Worm (Caenorhabditis elegans) whole organism, L2 larva: Measurements from ENCODE around the gene cyp-34A5.

ENCODE experiments used
- F13H6.1 ChIP-seq: sonication (generic microtip); optimal IDR thresholded peaks from 2 replicates; lab custom pipeline; 2016; ENCODE audit warnings: missing genetic modification characterization, missing compliant biosample characterization
- R02D3.7 ChIP-seq: fragments of 150-350 bp; optimal IDR thresholded peaks from 2 replicates; lab custom pipeline; 2014; ENCODE audit warnings: missing biosample characterization, missing genetic modification characterization
- egl-27 ChIP-seq: sonication (generic microtip); optimal IDR thresholded peaks from 3 replicates; lab custom pipeline; 2017; ENCODE audit warnings: missing biosample characterization, missing genetic modification reagents, missing genetic modification characterization
- elt-3 ChIP-seq: sonication (generic microtip); optimal IDR thresholded peaks from 2 replicates; lab custom pipeline; 2017; ENCODE audit warnings: missing biosample characterization, missing genetic modification characterization
- fos-1 ChIP-seq: fragments of 150-350 bp; optimal IDR thresholded peaks from 2 replicates; lab custom pipeline; 2014; ENCODE audit warnings: missing biosample characterization, missing genetic modification characterization
- lin-13 ChIP-seq: fragments of 150-350 bp; optimal IDR thresholded peaks from 2 replicates; lab custom pipeline; 2014; ENCODE audit warnings: missing biosample characterization, missing genetic modification reagents, missing genetic modification characterization
- lsy-2 ChIP-seq, 2 experiments: fragments of 150-350 bp in 1 of 2; sonication (generic microtip) in 1 of 2; optimal IDR thresholded peaks; 2 replicates each; lab custom pipeline; 2014 to 2017; ENCODE audit warnings: missing biosample characterization in 2 of 2, missing genetic modification characterization in 2 of 2
- mdl-1 ChIP-seq, 2 experiments: fragments of 150-350 bp in 1 of 2; sonication (generic microtip) in 1 of 2; optimal IDR thresholded peaks; 2 replicates each; lab custom pipeline; 2017; ENCODE audit warnings: missing biosample characterization in 2 of 2, missing genetic modification characterization in 2 of 2
- nhr-11 ChIP-seq: fragments of 150-350 bp; optimal IDR thresholded peaks from 2 replicates; lab custom pipeline; 2014; ENCODE audit warnings: missing biosample characterization, missing genetic modification characterization
- nhr-12 ChIP-seq: fragments of 150-350 bp; optimal IDR thresholded peaks from 2 replicates; lab custom pipeline; 2014; ENCODE audit warnings: missing biosample characterization, missing genetic modification characterization
- nhr-21 ChIP-seq: fragments of 150-350 bp; optimal IDR thresholded peaks from 2 replicates; lab custom pipeline; 2014; ENCODE audit warnings: missing biosample characterization, missing genetic modification characterization
- sma-3 ChIP-seq: sonication (generic microtip); optimal IDR thresholded peaks from 2 replicates; lab custom pipeline; 2016; ENCODE audit warnings: missing genetic modification reagents, missing genetic modification characterization, missing compliant biosample characterization
- unc-62 ChIP-seq: fragments of 150-350 bp; optimal IDR thresholded peaks from 2 replicates; lab custom pipeline; 2014; ENCODE audit warnings: missing biosample characterization, missing genetic modification reagents, missing genetic modification characterization

DNA sequence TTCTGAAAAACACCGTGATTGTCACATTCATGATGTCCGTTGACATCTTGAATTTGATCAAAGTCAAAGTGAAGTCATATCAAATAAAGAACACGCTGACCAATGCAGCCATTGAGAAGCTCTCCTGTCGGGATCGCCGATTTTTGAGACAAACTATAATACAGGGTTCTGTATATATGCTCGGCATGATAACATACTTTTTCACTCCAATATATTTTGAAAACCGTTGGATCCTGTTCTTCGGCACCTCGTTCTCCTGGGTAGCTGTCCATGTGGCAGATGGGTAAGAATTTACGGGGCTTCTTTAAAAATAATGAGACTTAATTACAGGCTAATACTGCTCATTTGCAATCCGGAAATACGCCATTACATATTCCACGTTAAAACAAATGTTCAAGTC is 35.0 kb downstream of the cyp-34A5 start:
- no peak for TF ChIP-seq lsy-2 (tag; optimal IDR thresholded peaks at IDR 0.05; lab: Kevin White, UChicago)
- TF ChIP-seq F13H6.1 = no peak
- TF ChIP-seq sma-3 (GFP tag; lab: Kevin White, UChicago) = no peak
- no peak for TF ChIP-seq elt-3 (tag; lab: Kevin White, UChicago)
- no peak for TF ChIP-seq egl-27 (tag; lab: Kevin White, UChicago)
- TF ChIP-seq nhr-11 = no peak
- TF ChIP-seq unc-62 (GFP tag; lab: Kevin White, UChicago) = no peak
- TF ChIP-seq R02D3.7 (tag; lab: Kevin White, UChicago) = no peak
- no peak for TF ChIP-seq nhr-21 (tag; lab: Kevin White, UChicago)
- TF ChIP-seq mdl-1 (tag; optimal IDR thresholded peaks at IDR 0.05; lab: Kevin White, UChicago) = no peak
- no peak for TF ChIP-seq fos-1 (tag; lab: Kevin White, UChicago)
- no peak for TF ChIP-seq lin-13 (GFP tag; lab: Kevin White, UChicago)
- TF ChIP-seq nhr-12 (tag; lab: Kevin White, UChicago) = no peak
